Worm (Caenorhabditis elegans): Measurements from ENCODE around the gene C08D8.7.

The C08D8.7 gene

DNA sequence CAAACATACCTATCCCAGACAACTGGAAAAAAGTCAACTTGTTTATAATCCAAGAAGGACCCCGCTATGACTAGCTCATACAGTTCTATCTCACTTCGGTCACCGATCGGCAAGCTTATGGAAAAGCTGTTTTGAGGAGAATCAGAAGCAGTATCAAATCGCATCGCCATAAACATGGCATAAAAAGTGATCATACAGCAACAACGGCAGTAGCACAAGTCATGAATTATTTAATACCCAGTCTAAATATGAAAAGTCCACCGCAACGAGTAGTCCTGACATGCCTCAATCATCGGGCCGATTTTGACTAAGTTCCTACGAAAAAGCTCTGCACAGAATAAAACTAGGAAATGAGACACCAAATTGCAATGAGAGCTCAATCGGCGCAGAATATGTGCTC is 17.5 kb upstream of the C08D8.7 start:
- no peak for TF ChIP-seq grh-1 (GFP tag; IDR thresholded peaks at IDR 0.05)
- no peak for TF ChIP-seq lin-35 (GFP tag; optimal IDR thresholded peaks at IDR 0.05)
- TF ChIP-seq ceh-8 (GFP tag; optimal IDR thresholded peaks at IDR 0.05): no peak
- no peak for TF ChIP-seq ztf-11 (tag; optimal IDR thresholded peaks at IDR 0.05)
- TF ChIP-seq rnt-1 (tag; optimal IDR thresholded peaks at IDR 0.05): no peak
- TF ChIP-seq lin-13 (GFP tag; optimal IDR thresholded peaks at IDR 0.05): no peak
- no peak for TF ChIP-seq mep-1 (tag; optimal IDR thresholded peaks at IDR 0.05)
- TF ChIP-seq C34B4.2 (tag; optimal IDR thresholded peaks at IDR 0.05): no peak
- no peak for TF ChIP-seq fkh-4 (tag; optimal IDR thresholded peaks at IDR 0.05; ENCODE audit: borderline replicate concordance)
- no peak for TF ChIP-seq nhr-71 (tag; optimal IDR thresholded peaks at IDR 0.05)
- TF ChIP-seq lin-15B (tag; optimal IDR thresholded peaks at IDR 0.05): no peak
- TF ChIP-seq pqm-1 (tag; optimal IDR thresholded peaks at IDR 0.05): no peak

DNA sequence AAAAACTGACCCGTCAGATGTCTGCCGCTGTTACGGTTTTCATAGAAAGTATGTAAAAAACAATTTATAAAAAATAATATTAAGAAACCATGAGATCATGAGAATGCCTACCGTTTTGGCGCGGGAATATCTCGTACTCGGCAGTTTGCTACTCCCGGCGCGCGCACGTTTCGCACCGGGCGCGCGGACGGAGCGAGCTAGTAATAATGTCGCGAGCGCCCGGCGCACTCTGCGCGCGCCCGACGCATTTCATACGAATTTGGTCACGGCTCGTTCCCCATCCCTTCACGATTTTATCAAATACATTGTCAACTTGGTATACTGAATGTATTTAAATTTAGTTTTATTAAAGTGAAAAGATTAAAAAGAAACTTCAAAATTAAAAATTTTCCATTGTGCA is 15.1 kb upstream of the C08D8.7 start:
- TF ChIP-seq ceh-90 (tag; optimal IDR thresholded peaks at IDR 0.05): no peak
- TF ChIP-seq nhr-77 (tag; optimal IDR thresholded peaks at IDR 0.05): no peak
- TF ChIP-seq F16B12.6 (tag; optimal IDR thresholded peaks at IDR 0.05): no peak
- TF ChIP-seq tbx-2 (tag; optimal IDR thresholded peaks at IDR 0.05): no peak
- TF ChIP-seq xbp-1 (tag; optimal IDR thresholded peaks at IDR 0.05): no peak
- no peak for TF ChIP-seq nhr-76 (tag; optimal IDR thresholded peaks at IDR 0.05)
- no peak for TF ChIP-seq elt-3 (tag; optimal IDR thresholded peaks at IDR 0.05)
- TF ChIP-seq ces-1 (GFP tag; optimal IDR thresholded peaks at IDR 0.05): no peak
- no peak for TF ChIP-seq hpl-2 (GFP tag; optimal IDR thresholded peaks at IDR 0.05)
- TF ChIP-seq lir-3 (tag; optimal IDR thresholded peaks at IDR 0.05; ENCODE audit: poor library complexity): no peak
- no peak for TF ChIP-seq unc-98 (GFP tag; IDR thresholded peaks at IDR 0.05)
- no peak for TF ChIP-seq zag-1 (tag; optimal IDR thresholded peaks at IDR 0.05)
- no peak for TF ChIP-seq C34B4.2 (tag; optimal IDR thresholded peaks at IDR 0.05)
- TF ChIP-seq hlh-4 (tag; optimal IDR thresholded peaks at IDR 0.05): no peak
- TF ChIP-seq mef-2 (tag; optimal IDR thresholded peaks at IDR 0.05): no peak
- no peak for TF ChIP-seq hlh-17 (GFP tag; optimal IDR thresholded peaks at IDR 0.05; ENCODE audit: borderline replicate concordance)
- TF ChIP-seq ets-5 (GFP tag; IDR thresholded peaks at IDR 0.05): no peak

ce11 chrV:8327080-8327479 is 13.9 kb upstream of the C08D8.7 start:
- TF ChIP-seq ztf-4 (tag; optimal IDR thresholded peaks at IDR 0.05) (no peak), ceh-90 (tag; optimal IDR thresholded peaks at IDR 0.05) (no peak), efl-1 (optimal IDR thresholded peaks at IDR 0.05) (no peak), efl-1 (GFP tag; optimal IDR thresholded peaks at IDR 0.05 in 1 of 2) (no peak), mab-9 (GFP tag; IDR thresholded peaks at IDR 0.05) (no peak), sox-4 (tag; optimal IDR thresholded peaks at IDR 0.05) (no peak), tlp-1 (tag; optimal IDR thresholded peaks at IDR 0.05) (no peak), unc-86 (tag; optimal IDR thresholded peaks at IDR 0.05) (no peak), lin-35 (GFP tag; optimal IDR thresholded peaks at IDR 0.05) (no peak)

- TF ChIP-seq blmp-1 (tag; optimal IDR thresholded peaks at IDR 0.05) (peak; percentile 18), efl-1 (optimal IDR thresholded peaks at IDR 0.05) (no peak), efl-1 (GFP tag; optimal IDR thresholded peaks at IDR 0.05 in 1 of 2) (peak in 1 of 2 experiments; percentile 56), pag-3 (tag; optimal IDR thresholded peaks at IDR 0.05; ENCODE audit: borderline replicate concordance, insufficient read depth) (no peak)
Measured at ce11 chrV:8334360-8334759, 6.7 kb upstream of the C08D8.7 start, which contains the start of gene tmd-2. Gene tmd-2, plus strand, starts transcription at chrV:8334660.

DNA sequence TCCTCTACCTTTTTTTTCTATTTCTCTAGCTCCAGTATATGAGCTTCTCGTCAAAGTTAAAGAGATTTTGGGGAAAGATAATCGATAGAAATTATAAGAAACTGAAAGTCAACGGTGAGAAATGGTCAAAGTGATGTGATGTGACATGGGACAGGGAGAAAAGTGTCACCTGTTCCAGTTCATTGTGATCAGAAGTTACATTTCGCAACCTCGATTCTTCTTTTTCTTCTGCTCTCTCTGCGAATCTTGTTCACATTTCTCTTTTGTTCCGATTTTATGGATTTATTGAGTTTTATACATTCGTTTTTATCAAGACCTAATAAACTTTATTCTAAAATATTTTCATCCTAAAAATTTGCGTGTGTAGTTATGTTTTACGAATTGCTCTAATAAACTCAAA is 5.4 kb upstream of the C08D8.7 start:
- TF ChIP-seq F16B12.6 (tag; optimal IDR thresholded peaks at IDR 0.05): no peak
- peak; percentile 21 for TF ChIP-seq nhr-71 (tag; optimal IDR thresholded peaks at IDR 0.05)
- TF ChIP-seq lsy-2 (tag; optimal IDR thresholded peaks at IDR 0.05): peak in 1 of 2 experiments; percentile 14
- peak; percentile 41 for TF ChIP-seq unc-130 (tag; optimal IDR thresholded peaks at IDR 0.05)
- TF ChIP-seq pag-3 (tag; optimal IDR thresholded peaks at IDR 0.05; ENCODE audit: borderline replicate concordance, insufficient read depth): peak; percentile 33
- no peak for TF ChIP-seq ces-1 (GFP tag; optimal IDR thresholded peaks at IDR 0.05)
- peak; percentile 26 for TF ChIP-seq snpc-4 (tag; optimal IDR thresholded peaks at IDR 0.05)
- peak; percentile 50 for TF ChIP-seq lin-14 (GFP tag; optimal IDR thresholded peaks at IDR 0.05)
- TF ChIP-seq rnt-1 (tag; optimal IDR thresholded peaks at IDR 0.05): peak; percentile 54
- TF ChIP-seq skn-1 (tag; optimal IDR thresholded peaks at IDR 0.05): peak; percentile 12

Data from whole organism, L1 larva.